Worm (Caenorhabditis elegans) whole organism, late embryonic: ENCODE measurements around the gene C03C10.5.
A peak's percentile ranks its signal among the peaks of the same experiment; 100 is the strongest.

Source experiments
- C08G9.2 ChIP-seq: sonication (generic microtip); optimal IDR thresholded peaks from 2 replicates; lab custom pipeline; 2016; ENCODE audit warnings: mild to moderate bottlenecking, missing genetic modification characterization, moderate library complexity, missing compliant biosample characterization
- ceh-19 ChIP-seq: fragments of 200-800 bp; sonication (Bioruptor generic); optimal IDR thresholded peaks from 2 replicates; lab custom pipeline; 2018; ENCODE audit warnings: mild to moderate bottlenecking, missing genetic modification characterization, missing compliant biosample characterization
- ceh-2 ChIP-seq: sonication (generic microtip); optimal IDR thresholded peaks from 2 replicates; lab custom pipeline; 2016; ENCODE audit warnings: missing genotype, missing genetic modification characterization, missing compliant biosample characterization
- hlh-6 ChIP-seq: sonication (generic microtip); optimal IDR thresholded peaks from 2 replicates; lab custom pipeline; 2016; ENCODE audit warnings: missing genotype, missing genetic modification characterization, missing compliant biosample characterization
- nfya-1 ChIP-seq: sonication (generic microtip); optimal IDR thresholded peaks from 2 replicates; lab custom pipeline; 2017; ENCODE audit warnings: missing genetic modification characterization, mild to moderate bottlenecking, missing compliant biosample characterization, antibody characterized with exemption, moderate library complexity
- nhr-11 ChIP-seq: fragments of 150-350 bp; optimal IDR thresholded peaks from 2 replicates; lab custom pipeline; 2014; ENCODE audit warnings: missing biosample characterization, missing genetic modification characterization
- pag-3 ChIP-seq: sonication (generic microtip); optimal IDR thresholded peaks from 2 replicates; lab custom pipeline; 2016; ENCODE audit warnings: missing compliant biosample characterization, missing genetic modification characterization, borderline replicate concordance
- pat-9 ChIP-seq: fragments of 200-800 bp; sonication (Bioruptor generic); optimal IDR thresholded peaks from 2 replicates; lab custom pipeline; 2018; ENCODE audit warnings: mild to moderate bottlenecking, missing genetic modification characterization, moderate library complexity, missing compliant biosample characterization
- pha-4 ChIP-seq: fragments of 150-350 bp; optimal IDR thresholded peaks from 2 replicates; lab custom pipeline; 2018; ENCODE audit warnings: missing biosample characterization, missing genetic modification reagents, missing genetic modification characterization
- ttx-3 ChIP-seq: sonication (generic microtip); optimal IDR thresholded peaks from 2 replicates; lab custom pipeline; 2016; ENCODE audit warnings: missing genetic modification reagents, missing genetic modification characterization, missing compliant biosample characterization
- unc-86 ChIP-seq: sonication (generic microtip); optimal IDR thresholded peaks from 2 replicates; lab custom pipeline; 2016; ENCODE audit warnings: missing genetic modification characterization, missing compliant biosample characterization
- ztf-16 ChIP-seq: sonication (generic microtip); optimal IDR thresholded peaks from 2 replicates; lab custom pipeline; 2017; ENCODE audit warnings: missing genetic modification characterization, missing compliant biosample characterization

ce11 chrIII:4094681-4095080, 2.8 kb upstream of the C03C10.5 start, which contains the start of gene rnr-2:
- TF ChIP-seq ceh-2 (tag; lab: Kevin White, UChicago): no peak
- TF ChIP-seq hlh-6: no peak
- no peak for TF ChIP-seq unc-86 (tag; lab: Kevin White, UChicago)
- TF ChIP-seq ceh-19: no peak
- no peak for TF ChIP-seq pag-3 (tag; lab: Kevin White, UChicago)
- TF ChIP-seq nhr-11 (tag; lab: Kevin White, UChicago): no peak
- no peak for TF ChIP-seq pha-4 (tag; lab: Kevin White, UChicago)
- no peak for TF ChIP-seq nfya-1
- no peak for TF ChIP-seq ttx-3 (tag; lab: Kevin White, UChicago)
- TF ChIP-seq C08G9.2: no peak
- TF ChIP-seq ztf-16: no peak
- peak; percentile 16 for TF ChIP-seq pat-9 (tag; lab: Kevin White, UChicago)
